Fruit fly (Drosophila melanogaster): ENCODE measurements around the gene CG43693.

CG43693 gene

dm6 chr3L:11049414-11049813 is 1.8 kb downstream of the CG43693 start:
- TF ChIP-seq fkh (GFP tag; optimal IDR thresholded peaks at IDR 0.05) (peak; percentile 79), pdm3 (GFP tag; optimal IDR thresholded peaks at IDR 0.05) (no peak)

DNA sequence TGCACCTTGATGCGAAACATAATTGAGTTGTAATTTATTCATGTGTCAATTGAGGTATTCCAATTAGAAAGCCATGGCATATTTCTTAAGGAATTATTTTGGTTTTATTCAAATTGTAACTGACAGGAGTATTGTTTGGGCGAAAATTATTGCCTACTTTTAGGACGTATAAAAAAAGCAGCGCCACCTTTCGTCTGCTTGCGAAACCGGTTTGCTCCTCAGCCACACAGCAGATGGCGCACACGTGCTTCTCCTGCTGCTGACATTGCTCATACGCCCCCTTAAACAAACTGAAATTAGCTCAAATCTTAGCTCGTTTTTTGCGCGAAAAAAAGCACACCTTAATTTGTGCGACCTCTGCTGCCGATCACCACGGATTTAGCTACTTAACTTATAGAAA is 3.3 kb downstream of the CG43693 start:
- TF ChIP-seq Smox (GFP tag; optimal IDR thresholded peaks at IDR 0.05) = peak; percentile 37
- peak; percentile 62 for TF ChIP-seq CG6792 (GFP tag; optimal IDR thresholded peaks at IDR 0.05)
- no peak for TF ChIP-seq CG6276 (GFP tag; optimal IDR thresholded peaks at IDR 0.05)
- peak; percentile 23 for TF ChIP-seq CG8319 (GFP tag; optimal IDR thresholded peaks at IDR 0.05)
- peak; percentile 49 for TF ChIP-seq CG11902 (GFP tag; optimal IDR thresholded peaks at IDR 0.05)
- peak; percentile 2 for TF ChIP-seq Sox15 (GFP tag; optimal IDR thresholded peaks at IDR 0.05)
- TF ChIP-seq CG1621 (tag; optimal IDR thresholded peaks at IDR 0.05) = no peak
- TF ChIP-seq Eip75B (GFP tag; optimal IDR thresholded peaks at IDR 0.05) = peak; percentile 64
- peak; percentile 81 for TF ChIP-seq Eip78C (GFP tag)
- no peak for TF ChIP-seq spab (GFP tag; optimal IDR thresholded peaks at IDR 0.05)
- peak; percentile 31 for TF ChIP-seq Hr4 (GFP tag; optimal IDR thresholded peaks at IDR 0.05)
- TF ChIP-seq CG6808 (GFP tag; optimal IDR thresholded peaks at IDR 0.05) = no peak
- peak; percentile 4 for TF ChIP-seq achi (GFP tag; optimal IDR thresholded peaks at IDR 0.05)
- TF ChIP-seq Ets96B (tag; optimal IDR thresholded peaks at IDR 0.05) = no peak
- TF ChIP-seq OdsH (GFP tag; optimal IDR thresholded peaks at IDR 0.05) = peak; percentile 50
- peak; percentile 37 for TF ChIP-seq CG10669 (GFP tag; optimal IDR thresholded peaks at IDR 0.05)
- TF ChIP-seq net (GFP tag; optimal IDR thresholded peaks at IDR 0.05) = peak; percentile 46
- peak; percentile 75 for TF ChIP-seq esn (GFP tag; optimal IDR thresholded peaks at IDR 0.05)
- peak; percentile 59 for TF ChIP-seq acj6 (GFP tag; optimal IDR thresholded peaks at IDR 0.05)
- peak; percentile 45 for TF ChIP-seq Sox102F (GFP tag; optimal IDR thresholded peaks at IDR 0.05)
- peak; percentile 80 for TF ChIP-seq cyc (GFP tag; optimal IDR thresholded peaks at IDR 0.05)
- peak; percentile 31 for TF ChIP-seq CG7368 (GFP tag; optimal IDR thresholded peaks at IDR 0.05)
- peak; percentile 16 for TF ChIP-seq fkh (GFP tag; optimal IDR thresholded peaks at IDR 0.05)
- TF ChIP-seq Met (GFP tag; optimal IDR thresholded peaks at IDR 0.05) = peak; percentile 67
- peak; percentile 55 for TF ChIP-seq CG34406 (GFP tag; optimal IDR thresholded peaks at IDR 0.05)
- TF ChIP-seq CG6854 (GFP tag; optimal IDR thresholded peaks at IDR 0.05) = peak; percentile 53
- no peak for TF ChIP-seq CG8632 (GFP tag; optimal IDR thresholded peaks at IDR 0.05)
- TF ChIP-seq Eip93F (GFP tag; optimal IDR thresholded peaks at IDR 0.05) = no peak
- TF ChIP-seq lz (GFP tag; optimal IDR thresholded peaks at IDR 0.05) = peak; percentile 75
- peak; percentile 20 for TF ChIP-seq CG11762 (GFP tag; optimal IDR thresholded peaks at IDR 0.05; ENCODE audit: insufficient read depth)
- peak; percentile 32 for TF ChIP-seq Ets21C (GFP tag; optimal IDR thresholded peaks at IDR 0.05)
- no peak for TF ChIP-seq CG16779 (tag; optimal IDR thresholded peaks at IDR 0.05)
- no peak for TF ChIP-seq CG4318 (GFP tag; optimal IDR thresholded peaks at IDR 0.05)
- TF ChIP-seq topi (GFP tag; optimal IDR thresholded peaks at IDR 0.05) = peak; percentile 70
- TF ChIP-seq pdm3 (GFP tag; optimal IDR thresholded peaks at IDR 0.05) = peak; percentile 69
- no peak for TF ChIP-seq CG6163 (GFP tag; IDR thresholded peaks at IDR 0.05)
- no peak for TF ChIP-seq ss (GFP tag; optimal IDR thresholded peaks at IDR 0.05)
- no peak for TF ChIP-seq Lpt (GFP tag; optimal IDR thresholded peaks at IDR 0.05)
- TF ChIP-seq CG32006 (GFP tag; optimal IDR thresholded peaks at IDR 0.05) = peak; percentile 30
- TF ChIP-seq CG3032 (tag; optimal IDR thresholded peaks at IDR 0.05) = peak; percentile 38
- no peak for TF ChIP-seq Gug (GFP tag; IDR thresholded peaks at IDR 0.05)
- TF ChIP-seq Hr39 (GFP tag; optimal IDR thresholded peaks at IDR 0.05) = peak; percentile 76
- TF ChIP-seq fd85E (GFP tag; optimal IDR thresholded peaks at IDR 0.05) = no peak
- TF ChIP-seq eg (GFP tag; IDR thresholded peaks at IDR 0.05) = peak; percentile 62
- TF ChIP-seq salr (GFP tag; optimal IDR thresholded peaks at IDR 0.05) = peak in 1 of 2 experiments; percentile 55
- peak; percentile 71 for TF ChIP-seq CG3919 (GFP tag; optimal IDR thresholded peaks at IDR 0.05)
- peak; percentile 60 for TF ChIP-seq Sox14 (GFP tag; optimal IDR thresholded peaks at IDR 0.05)
- TF ChIP-seq CG31627 (GFP tag; optimal IDR thresholded peaks at IDR 0.05) = peak; percentile 81
